Worm (Caenorhabditis elegans) whole organism, L1 larva: ENCODE measurements around the gene fbxa-141.

Experiments
- C16A3.4 ChIP-seq: fragments of 150-350 bp; optimal IDR thresholded peaks from 2 replicates; lab custom pipeline; 2014; ENCODE audit warnings: missing biosample characterization, missing genetic modification characterization
- ceh-82 ChIP-seq, 3 experiments: fragments of 150-350 bp in 1 of 3; sonication (generic microtip) in 2 of 3; optimal IDR thresholded peaks; 2 replicates each; lab custom pipeline; 2014 to 2017; ENCODE audit warnings: missing biosample characterization in 3 of 3, missing genetic modification characterization in 3 of 3
- ceh-88 ChIP-seq: fragments of 200-800 bp; sonication (Bioruptor generic); IDR thresholded peaks from 2 replicates; pipeline ENCODE4 v1.3.6; 2022; ENCODE audit warnings: missing genetic modification characterization, missing compliant biosample characterization
- efl-1 ChIP-seq, 4 experiments: fragments of 150-350 bp; optimal IDR thresholded peaks in 3 of 4; peaks in 1 of 4; 1 replicate in 1 of 4; 2 replicates in 3 of 4; lab custom pipeline; 2014; ENCODE audit warnings: missing biosample characterization in 2 of 4, missing genetic modification characterization in 2 of 4, missing genetic modification reagents in 2 of 4
- efl-3 ChIP-seq: fragments of 200-800 bp; sonication (Bioruptor generic); optimal IDR thresholded peaks from 2 replicates; lab custom pipeline; 2018; ENCODE audit warnings: mild to moderate bottlenecking, missing genetic modification characterization, missing compliant biosample characterization
- egl-13 ChIP-seq: sonication (generic microtip); optimal IDR thresholded peaks from 2 replicates; lab custom pipeline; 2016; ENCODE audit warnings: missing genotype, missing genetic modification reagents, missing genetic modification characterization, missing compliant biosample characterization
- elt-3 ChIP-seq, 6 experiments: fragments of 150-350 bp in 1 of 6; sonication (generic microtip); optimal IDR thresholded peaks; 2 replicates each; lab custom pipeline; 2017 to 2018; ENCODE audit warnings: missing biosample characterization in 6 of 6, missing genetic modification characterization in 6 of 6, inconsistent platforms in 1 of 6
- fkh-8 ChIP-seq: sonication (generic microtip); optimal IDR thresholded peaks from 2 replicates; lab custom pipeline; 2016; ENCODE audit warnings: mild to moderate bottlenecking, missing genetic modification characterization, missing compliant biosample characterization
- fos-1 ChIP-seq: fragments of 150-350 bp; optimal IDR thresholded peaks from 2 replicates; lab custom pipeline; 2014; ENCODE audit warnings: missing biosample characterization, missing genetic modification characterization
- grh-1 ChIP-seq: fragments of 200-800 bp; sonication (Bioruptor generic); IDR thresholded peaks from 2 replicates; pipeline ENCODE4 v1.3.6; 2022; ENCODE audit warnings: missing genetic modification reagents, missing genetic modification characterization, missing compliant biosample characterization
- hpl-2 ChIP-seq: fragments of 150-350 bp; optimal IDR thresholded peaks from 2 replicates; lab custom pipeline; 2014; ENCODE audit warnings: missing biosample characterization, missing genetic modification reagents, missing genetic modification characterization
- irx-1 ChIP-seq: sonication (generic microtip); optimal IDR thresholded peaks from 2 replicates; lab custom pipeline; 2016; ENCODE audit warnings: missing genetic modification characterization, missing compliant biosample characterization
- lin-13 ChIP-seq: fragments of 150-350 bp; optimal IDR thresholded peaks from 2 replicates; lab custom pipeline; 2014; ENCODE audit warnings: missing biosample characterization, missing genetic modification reagents, missing genetic modification characterization
- lin-14 ChIP-seq: fragments of 200-800 bp; sonication (Bioruptor generic); optimal IDR thresholded peaks from 2 replicates; lab custom pipeline; 2018; ENCODE audit warnings: mild to moderate bottlenecking, missing genetic modification characterization, moderate library complexity, missing compliant biosample characterization
- lin-39 ChIP-seq: fragments of 150-350 bp; optimal IDR thresholded peaks from 2 replicates; lab custom pipeline; 2014; ENCODE audit warnings: missing biosample characterization, missing genetic modification reagents, missing genetic modification characterization
- mep-1 ChIP-seq: fragments of 150-350 bp; optimal IDR thresholded peaks from 2 replicates; lab custom pipeline; 2014; ENCODE audit warnings: missing biosample characterization, missing genetic modification characterization
- nhr-11 ChIP-seq: fragments of 150-350 bp; optimal IDR thresholded peaks from 2 replicates; lab custom pipeline; 2014; ENCODE audit warnings: missing biosample characterization, missing genetic modification characterization
- nhr-47 ChIP-seq: sonication (generic microtip); optimal IDR thresholded peaks from 2 replicates; lab custom pipeline; 2016; ENCODE audit warnings: mild to moderate bottlenecking, missing genetic modification characterization, moderate library complexity, missing compliant biosample characterization
- nhr-71 ChIP-seq: sonication (generic microtip); optimal IDR thresholded peaks from 2 replicates; lab custom pipeline; 2016; ENCODE audit warnings: mild to moderate bottlenecking, missing genetic modification characterization, moderate library complexity, missing compliant biosample characterization
- nhr-90 ChIP-seq: sonication (generic microtip); optimal IDR thresholded peaks from 2 replicates; lab custom pipeline; 2016; ENCODE audit warnings: mild to moderate bottlenecking, missing genetic modification characterization, missing compliant biosample characterization; ENCODE audit not compliant: poor library complexity
- pag-3 ChIP-seq: sonication (generic microtip); optimal IDR thresholded peaks from 2 replicates; lab custom pipeline; 2017; ENCODE audit warnings: missing genetic modification characterization, mild to moderate bottlenecking, missing compliant biosample characterization, antibody characterized with exemption, borderline replicate concordance; ENCODE audit not compliant: insufficient read depth
- pax-3 ChIP-seq: fragments of 200-800 bp; sonication (Bioruptor generic); optimal IDR thresholded peaks from 2 replicates; lab custom pipeline; 2018; ENCODE audit warnings: mild to moderate bottlenecking, missing genetic modification characterization, moderate library complexity, missing compliant biosample characterization
- rnt-1 ChIP-seq: sonication (generic microtip); optimal IDR thresholded peaks from 2 replicates; lab custom pipeline; 2016; ENCODE audit warnings: mild to moderate bottlenecking, missing genetic modification characterization, moderate library complexity, missing compliant biosample characterization
- snu-23 ChIP-seq: sonication (generic microtip); optimal IDR thresholded peaks from 2 replicates; lab custom pipeline; 2016; ENCODE audit warnings: missing genetic modification characterization, missing compliant biosample characterization
- swsn-7 ChIP-seq: sonication (generic microtip); optimal IDR thresholded peaks from 2 replicates; lab custom pipeline; 2016; ENCODE audit warnings: missing genetic modification characterization, missing compliant biosample characterization
- unc-130 ChIP-seq: fragments of 150-350 bp; optimal IDR thresholded peaks from 2 replicates; lab custom pipeline; 2017; ENCODE audit warnings: missing biosample characterization, missing genetic modification characterization, inconsistent platforms
- unc-30 ChIP-seq: sonication (generic microtip); optimal IDR thresholded peaks from 2 replicates; lab custom pipeline; 2017; ENCODE audit warnings: missing biosample characterization, missing genetic modification characterization
- zip-4 ChIP-seq: fragments of 200-800 bp; sonication (Bioruptor generic); optimal IDR thresholded peaks from 2 replicates; lab custom pipeline; 2018; ENCODE audit warnings: mild to moderate bottlenecking, missing genetic modification characterization, moderate library complexity, missing compliant biosample characterization

fbxa-141 gene

DNA sequence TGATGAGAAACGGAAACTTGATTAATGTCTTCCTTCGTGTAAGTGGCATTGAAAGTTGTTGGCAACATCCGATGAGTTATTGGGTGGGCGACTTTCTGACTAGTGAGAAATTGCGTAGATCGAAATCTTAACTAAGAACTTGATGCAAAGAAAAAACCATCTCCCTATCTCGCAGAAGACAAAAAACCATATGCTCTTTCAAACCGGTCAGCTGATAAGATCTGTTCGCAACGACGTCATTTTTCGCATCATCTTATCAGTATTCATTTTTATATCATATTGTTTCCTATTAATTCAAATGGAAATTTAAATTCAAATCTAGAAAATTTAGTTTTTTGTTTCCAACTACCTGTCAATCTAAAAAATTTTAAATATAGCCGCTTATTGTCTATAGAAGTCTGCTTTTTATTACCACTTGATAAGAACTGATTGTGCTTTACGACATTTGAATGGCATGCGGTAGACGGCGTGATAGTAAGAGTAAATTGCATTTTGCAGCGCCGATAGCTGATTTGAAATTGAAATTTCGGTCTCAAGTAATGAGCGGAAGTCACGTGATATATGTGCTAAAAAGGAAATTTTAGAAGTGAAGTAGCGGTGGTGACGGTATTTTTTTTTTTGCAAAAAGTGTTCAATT lies 12.2 kb downstream of the fbxa-141 start (continued):
- TF ChIP-seq nhr-90 (tag; lab: Kevin White, UChicago) (peak; percentile 54), nhr-47 (tag; lab: Kevin White, UChicago) (peak; percentile 45), grh-1 (GFP tag; lab: Robert Waterston, UW) (peak; percentile 96), egl-13 (no peak), lin-39 (tag; lab: Kevin White, UChicago) (peak; percentile 58), lin-13 (no peak), hpl-2 (no peak), irx-1 (tag; lab: Kevin White, UChicago) (peak; percentile 54), efl-3 (GFP tag; lab: Kevin White, UChicago) (peak; percentile 62), snu-23 (GFP tag; lab: Kevin White, UChicago) (peak; percentile 35), zip-4 (GFP tag; lab: Kevin White, UChicago) (no peak)

DNA sequence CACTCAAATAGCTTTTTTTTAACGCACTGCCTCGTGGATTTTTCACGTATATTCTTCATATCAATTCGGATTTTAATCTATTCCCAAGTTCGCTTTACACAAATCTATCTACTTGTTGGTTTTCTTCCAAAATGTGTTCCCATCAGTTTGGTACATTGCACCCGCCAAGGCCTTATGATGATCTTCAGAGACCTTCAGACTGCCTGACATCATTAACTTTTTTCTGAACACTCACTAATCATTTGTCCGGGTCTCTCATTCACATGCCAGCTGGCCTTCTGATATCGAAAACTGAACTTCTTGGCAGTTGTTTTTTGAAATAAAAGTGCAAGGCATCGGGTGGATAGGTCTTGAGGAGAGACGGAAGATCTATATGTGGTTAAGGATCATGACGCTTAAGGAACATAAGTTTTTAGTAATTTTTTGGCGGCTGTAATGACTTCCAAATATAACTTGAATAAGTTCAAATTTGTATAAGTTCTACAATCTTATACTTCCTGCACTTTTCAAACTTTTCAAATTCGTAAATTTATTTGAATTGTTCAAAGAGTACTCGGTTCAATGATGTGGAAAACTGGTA lies 12.8 kb downstream of the fbxa-141 start:
- no peak for TF ChIP-seq C16A3.4
- TF ChIP-seq elt-3 (tag; optimal IDR thresholded peaks at IDR 0.05; lab: Kevin White, UChicago) = peak in 1 of 6 experiments; percentile 46
- peak; percentile 30 for TF ChIP-seq mep-1 (tag; lab: Kevin White, UChicago)
- TF ChIP-seq efl-1 (optimal IDR thresholded peaks at IDR 0.05; lab: Kevin White, UChicago) = no peak
- peak in 1 of 2 experiments; percentile 3 for TF ChIP-seq efl-1 (GFP tag; optimal IDR thresholded peaks at IDR 0.05 in 1 of 2; lab: Kevin White, UChicago)
- peak; percentile 50 for TF ChIP-seq pag-3 (tag; lab: Kevin White, UChicago)

DNA sequence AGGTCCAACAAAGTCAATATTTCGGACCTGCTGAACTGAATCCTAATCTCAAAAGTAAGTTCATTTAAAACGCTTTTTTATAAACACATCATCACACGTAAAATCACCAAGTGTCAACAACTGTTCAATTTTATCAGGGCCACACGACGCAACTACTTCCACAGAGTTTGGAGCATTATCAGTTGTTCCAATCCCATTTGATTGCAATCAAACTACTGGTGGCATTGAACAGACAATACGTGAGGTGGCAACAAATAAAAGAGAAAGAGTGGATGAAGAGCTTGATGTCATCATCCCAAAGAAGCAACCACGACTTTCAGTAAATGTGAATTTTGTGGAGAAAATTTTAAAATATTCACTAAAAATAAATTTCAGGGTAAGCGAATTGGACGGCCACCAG lies 16.2 kb downstream of the fbxa-141 start:
- peak; percentile 22 for TF ChIP-seq nhr-71 (tag; lab: Kevin White, UChicago)
- peak; percentile 64 for TF ChIP-seq unc-130 (tag; lab: Kevin White, UChicago)
- peak; percentile 61 for TF ChIP-seq lin-14 (GFP tag; lab: Kevin White, UChicago)
- TF ChIP-seq rnt-1 (tag; lab: Kevin White, UChicago) = peak; percentile 30
- TF ChIP-seq lin-39 (tag; lab: Kevin White, UChicago) = no peak

DNA sequence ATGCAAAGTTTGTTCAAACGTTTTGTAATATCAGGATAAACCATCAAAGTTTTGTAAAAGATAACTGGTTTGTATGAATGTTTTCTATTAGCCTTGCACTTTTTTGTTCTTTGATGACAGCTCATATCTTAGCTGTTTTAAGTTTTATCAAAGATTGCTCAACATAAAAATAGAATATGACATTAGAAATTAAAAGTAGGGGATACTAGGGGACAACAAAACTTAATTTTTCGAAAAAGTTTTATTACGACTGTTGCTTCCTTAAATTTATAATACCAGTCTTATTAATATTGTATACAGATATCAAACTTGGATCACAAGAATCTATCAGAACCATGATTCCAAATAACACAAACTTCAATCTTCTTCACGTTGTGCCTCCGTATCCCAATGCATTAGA lies 16.9 kb downstream of the fbxa-141 start, which contains the start of gene ztf-14:
ztf-14 (plus strand) TSS at position 301 of the 400 bp plus-strand sequence.
- TF ChIP-seq unc-30 (tag; lab: Kevin White, UChicago) = no peak
- TF ChIP-seq efl-1 (optimal IDR thresholded peaks at IDR 0.05; lab: Kevin White, UChicago) = no peak
- peak in 1 of 2 experiments; percentile 15 for TF ChIP-seq efl-1 (GFP tag; optimal IDR thresholded peaks at IDR 0.05 in 1 of 2; lab: Kevin White, UChicago)

DNA sequence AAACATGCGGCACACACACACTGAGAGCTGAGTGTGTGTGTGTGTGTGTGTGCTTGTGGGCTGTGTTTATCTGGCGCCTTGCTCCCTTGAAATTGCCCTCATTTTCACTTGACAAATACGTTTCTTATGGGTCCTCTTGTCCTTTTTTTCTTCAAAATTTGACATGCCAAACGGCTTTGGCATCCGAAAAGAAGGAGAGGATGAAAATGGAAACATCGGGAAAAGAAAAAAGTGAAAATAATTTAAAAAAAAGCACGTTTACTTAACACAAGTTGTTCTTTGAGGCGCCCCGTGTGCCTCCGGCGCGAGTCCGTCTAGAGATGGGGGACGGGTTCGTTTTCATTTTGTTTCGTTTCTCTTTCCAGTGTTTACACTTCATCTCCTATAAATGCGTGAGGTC lies 17.6 kb downstream of the fbxa-141 start:
- TF ChIP-seq lin-14 (GFP tag; lab: Kevin White, UChicago) = peak; percentile 73
- TF ChIP-seq grh-1 (GFP tag; lab: Robert Waterston, UW) = no peak
- TF ChIP-seq rnt-1 (tag; lab: Kevin White, UChicago) = peak; percentile 16

DNA sequence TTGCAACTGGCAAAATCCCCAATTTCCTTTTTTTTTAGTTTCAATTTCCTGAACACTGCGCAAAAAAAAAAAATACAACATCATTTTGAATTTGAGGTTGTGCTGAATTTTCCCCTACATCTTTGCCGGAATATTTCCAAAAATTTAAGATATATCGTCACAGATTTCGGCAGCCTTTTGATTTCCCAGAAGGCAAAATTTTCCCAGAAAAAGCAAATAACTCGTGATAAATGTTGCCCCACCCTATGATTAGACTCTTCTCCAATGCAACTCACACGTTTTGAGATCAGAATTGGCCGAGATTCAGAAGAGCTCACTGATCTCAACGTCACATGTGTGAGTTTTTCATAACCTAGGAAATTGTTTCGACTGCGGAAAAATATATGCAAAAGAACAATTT lies 20.3 kb downstream of the fbxa-141 start:
- peak; percentile 1 for TF ChIP-seq fos-1
- TF ChIP-seq pax-3 (tag; lab: Kevin White, UChicago) = peak; percentile 33
- TF ChIP-seq nhr-47 (tag; lab: Kevin White, UChicago) = peak; percentile 66
- TF ChIP-seq ceh-82 (tag; optimal IDR thresholded peaks at IDR 0.05; lab: Kevin White, UChicago) = no peak
- peak; percentile 8 for TF ChIP-seq nhr-11 (tag; lab: Kevin White, UChicago)
- TF ChIP-seq fkh-8 (tag; lab: Kevin White, UChicago) = peak; percentile 90
- TF ChIP-seq ceh-88 (GFP tag; lab: Robert Waterston, UW) = no peak
- peak; percentile 71 for TF ChIP-seq nhr-71 (tag; lab: Kevin White, UChicago)
- peak; percentile 16 for TF ChIP-seq swsn-7 (tag; lab: Kevin White, UChicago)
